Fruit fly (Drosophila melanogaster) whole organism, embryonic: ENCODE data around the gene Lip2.

Source experiments
- CG10321 ChIP-seq: fragments of 200-800 bp; sonication (Bioruptor generic); IDR thresholded peaks from 2 replicates; pipeline ENCODE4 v1.3.6; 2022; ENCODE audit warnings: missing biosample characterization, missing genetic modification characterization
- Nf-YA ChIP-seq: fragments of 200-800 bp; sonication (Bioruptor generic); IDR thresholded peaks from 2 replicates; pipeline ENCODE4 v1.3.6; 2022; ENCODE audit warnings: missing biosample characterization, missing genetic modification characterization
- ac ChIP-seq: fragments of 200-800 bp; sonication (Bioruptor generic); optimal IDR thresholded peaks from 3 replicates; lab custom pipeline; 2017; ENCODE audit warnings: missing biosample characterization, mild to moderate bottlenecking, missing genetic modification characterization
- slbo ChIP-seq: fragments of 200-800 bp; sonication (Bioruptor generic); IDR thresholded peaks from 2 replicates; pipeline ENCODE4 v1.3.6; 2022; ENCODE audit warnings: missing biosample characterization, missing genetic modification characterization

- TF ChIP-seq Nf-YA (GFP tag; lab: Robert Waterston, UW) (no peak), CG10321 (GFP tag; lab: Robert Waterston, UW) (no peak), slbo (GFP tag; lab: Robert Waterston, UW) (no peak), ac (no peak)
Measured at dm6 chr2L:10729955-10730354, 20.7 kb upstream of the Lip2 start, which contains the start of gene CG17118.
